Fruit fly (Drosophila melanogaster) whole organism, prepupa: ENCODE results near the gene Alp13.

Source experiments
- CG10631 ChIP-seq: fragments of 200-800 bp; sonication (Bioruptor generic); optimal IDR thresholded peaks from 2 replicates; lab custom pipeline; 2016; ENCODE audit warnings: missing biosample characterization, missing genetic modification characterization
- CG11294 ChIP-seq: fragments of 200-800 bp; sonication (Bioruptor generic); IDR thresholded peaks from 2 replicates; pipeline ENCODE4 v1.3.6; 2022; ENCODE audit warnings: missing biosample characterization, missing genetic modification characterization
- CG11762 ChIP-seq: fragments of 200-800 bp; sonication (Bioruptor generic); optimal IDR thresholded peaks from 3 replicates; lab custom pipeline; 2016; ENCODE audit warnings: missing biosample characterization, missing genetic modification characterization; ENCODE audit not compliant: insufficient read depth
- CG16779 ChIP-seq: fragments of 200-800 bp; sonication (Bioruptor generic); optimal IDR thresholded peaks from 3 replicates; lab custom pipeline; 2017; ENCODE audit warnings: missing biosample characterization, mild to moderate bottlenecking, missing genetic modification characterization
- CG3032 ChIP-seq: fragments of 200-800 bp; optimal IDR thresholded peaks from 2 replicates; lab custom pipeline; 2019; ENCODE audit warnings: missing biosample characterization, mild to moderate bottlenecking, missing genetic modification characterization, moderate library complexity
- CG31627 ChIP-seq: fragments of 200-800 bp; sonication (Bioruptor generic); optimal IDR thresholded peaks from 3 replicates; lab custom pipeline; 2016; ENCODE audit warnings: missing biosample characterization, missing genetic modification characterization
- CG32006 ChIP-seq: fragments of 200-800 bp; sonication (Bioruptor generic); optimal IDR thresholded peaks from 3 replicates; lab custom pipeline; 2017; ENCODE audit warnings: missing biosample characterization, mild to moderate bottlenecking, missing genetic modification characterization
- CG6163 ChIP-seq: fragments of 200-800 bp; sonication (Bioruptor generic); IDR thresholded peaks from 3 replicates; pipeline ENCODE4 v1.3.6; 2022; ENCODE audit warnings: missing biosample characterization, missing genetic modification characterization
- CG6276 ChIP-seq: fragments of 200-800 bp; sonication (Bioruptor generic); optimal IDR thresholded peaks from 2 replicates; lab custom pipeline; 2017; ENCODE audit warnings: missing biosample characterization, mild to moderate bottlenecking, missing genetic modification characterization
- CG8632 ChIP-seq: fragments of 200-800 bp; sonication (Bioruptor generic); optimal IDR thresholded peaks from 3 replicates; lab custom pipeline; 2016; ENCODE audit warnings: missing biosample characterization, missing genetic modification characterization
- Eip78C ChIP-seq: fragments of 200-800 bp; sonication (Bioruptor generic); peaks from one replicate; lab custom pipeline; 2016; ENCODE audit warnings: missing biosample characterization, missing genetic modification characterization
- Eip93F ChIP-seq: fragments of 200-800 bp; sonication (Bioruptor generic); optimal IDR thresholded peaks from 2 replicates; lab custom pipeline; 2016; ENCODE audit warnings: missing biosample characterization, mild to moderate bottlenecking, missing genetic modification characterization
- Ets21C ChIP-seq: fragments of 200-800 bp; sonication (Bioruptor generic); optimal IDR thresholded peaks from 3 replicates; lab custom pipeline; 2016; ENCODE audit warnings: missing biosample characterization, missing genetic modification characterization
- Gug ChIP-seq: fragments of 200-800 bp; sonication (Bioruptor generic); IDR thresholded peaks from 2 replicates; pipeline ENCODE4 v1.3.6; 2022; ENCODE audit warnings: missing biosample characterization, missing genetic modification characterization
- Hr4 ChIP-seq: fragments of 200-800 bp; sonication (Bioruptor generic); optimal IDR thresholded peaks from 3 replicates; lab custom pipeline; 2016; ENCODE audit warnings: missing biosample characterization, missing genetic modification characterization
- Lpt ChIP-seq: fragments of 200-800 bp; sonication (Bioruptor generic); optimal IDR thresholded peaks from 3 replicates; lab custom pipeline; 2016; ENCODE audit warnings: missing biosample characterization, missing genetic modification characterization
- Sox14 ChIP-seq: fragments of 200-800 bp; sonication (Bioruptor generic); optimal IDR thresholded peaks from 3 replicates; lab custom pipeline; 2016; ENCODE audit warnings: missing biosample characterization, missing genetic modification characterization
- Sox15 ChIP-seq: fragments of 200-800 bp; sonication (Bioruptor generic); optimal IDR thresholded peaks from 3 replicates; lab custom pipeline; 2016; ENCODE audit warnings: missing biosample characterization, missing genetic modification characterization
- achi ChIP-seq: fragments of 200-800 bp; sonication (Bioruptor generic); optimal IDR thresholded peaks from 3 replicates; lab custom pipeline; 2016; ENCODE audit warnings: missing biosample characterization, missing genetic modification characterization
- acj6 ChIP-seq: fragments of 200-800 bp; sonication (Bioruptor generic); optimal IDR thresholded peaks from 3 replicates; lab custom pipeline; 2016; ENCODE audit warnings: missing biosample characterization, missing genetic modification characterization
- dac ChIP-seq: fragments of 200-800 bp; sonication (Bioruptor generic); optimal IDR thresholded peaks from 2 replicates; lab custom pipeline; 2017; ENCODE audit warnings: missing biosample characterization, mild to moderate bottlenecking, missing genetic modification characterization
- dsx ChIP-seq: fragments of 200-800 bp; optimal IDR thresholded peaks from 3 replicates; lab custom pipeline; 2019; ENCODE audit warnings: missing biosample characterization, mild to moderate bottlenecking, missing genetic modification characterization, moderate library complexity; ENCODE audit not compliant: poor library complexity, severe bottlenecking
- esn ChIP-seq: fragments of 200-800 bp; sonication (Bioruptor generic); optimal IDR thresholded peaks from 2 replicates; lab custom pipeline; 2016; ENCODE audit warnings: missing biosample characterization, mild to moderate bottlenecking, missing genetic modification characterization, moderate library complexity
- fkh ChIP-seq: fragments of 200-800 bp; sonication (Bioruptor generic); optimal IDR thresholded peaks from 3 replicates; lab custom pipeline; 2017; ENCODE audit warnings: missing biosample characterization, mild to moderate bottlenecking, missing genetic modification characterization, moderate library complexity
- salr ChIP-seq, 2 experiments: fragments of 200-800 bp; sonication (Bioruptor generic); optimal IDR thresholded peaks; 3 replicates each; lab custom pipeline; 2016 to 2018; ENCODE audit warnings: missing biosample characterization in 2 of 2, missing genetic modification characterization in 2 of 2, mild to moderate bottlenecking in 1 of 2
- spab ChIP-seq: fragments of 200-800 bp; sonication (Bioruptor generic); optimal IDR thresholded peaks from 2 replicates; lab custom pipeline; 2017; ENCODE audit warnings: missing biosample characterization, mild to moderate bottlenecking, missing genetic modification characterization, missing genetic modification reagents
- ss ChIP-seq, 2 experiments: fragments of 200-800 bp; sonication (Bioruptor generic); optimal IDR thresholded peaks; 2 replicates in 1 of 2; 3 replicates in 1 of 2; lab custom pipeline; 2017 to 2018; ENCODE audit warnings: mild to moderate bottlenecking in 2 of 2, missing biosample characterization in 2 of 2, missing genetic modification characterization in 2 of 2, moderate library complexity in 1 of 2
- svp ChIP-seq: fragments of 200-800 bp; sonication (Bioruptor generic); peaks from one replicate; lab custom pipeline; 2016; ENCODE audit warnings: missing biosample characterization, missing genetic modification characterization
- vri ChIP-seq: fragments of 200-800 bp; sonication (Bioruptor generic); optimal IDR thresholded peaks from 3 replicates; lab custom pipeline; 2016; ENCODE audit warnings: missing biosample characterization, mild to moderate bottlenecking, missing genetic modification characterization

Alp13 gene

DNA sequence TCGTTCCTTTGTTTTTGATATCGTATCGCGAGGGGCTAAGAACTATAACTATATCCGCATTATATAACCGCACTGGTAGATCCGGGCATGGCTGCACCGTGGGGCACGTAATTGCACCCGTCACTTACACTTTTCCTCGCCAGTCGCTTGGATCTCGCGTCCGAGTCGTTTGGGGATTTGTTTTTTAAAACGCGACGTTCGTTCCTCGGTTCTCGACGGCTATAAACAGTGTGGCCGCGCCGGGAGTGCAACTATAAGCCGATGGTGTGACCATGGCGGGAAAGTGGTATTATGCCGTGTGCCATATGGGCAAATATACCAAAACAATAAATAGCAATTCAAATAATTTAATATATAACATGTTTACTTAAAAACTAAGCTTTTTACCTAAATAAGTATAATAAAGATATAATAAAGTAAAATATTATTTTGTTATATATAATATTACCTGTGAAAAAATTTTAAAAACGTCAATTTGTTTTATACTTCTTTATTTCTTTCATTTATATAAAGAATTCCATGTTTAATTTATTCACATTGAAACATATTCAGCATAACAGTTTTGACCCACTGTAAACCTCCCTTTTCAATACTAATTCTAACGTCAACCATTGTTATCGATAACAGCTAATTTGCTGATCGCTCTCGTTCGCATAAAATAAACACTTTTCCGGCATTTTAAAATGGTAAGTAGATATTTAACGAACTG, 32.4 kb downstream of the Alp13 start, which contains the start of the genes Mical and CG3909 (continued):
- TF ChIP-seq achi (GFP tag; lab: Kevin White, UChicago) = peak; percentile 82
- TF ChIP-seq esn (GFP tag; lab: Kevin White, UChicago) = peak; percentile 81
- TF ChIP-seq vri (GFP tag; lab: Kevin White, UChicago) = peak; percentile 69
- no peak for TF ChIP-seq CG6276
- TF ChIP-seq Sox15 (GFP tag; lab: Kevin White, UChicago) = peak; percentile 60
- TF ChIP-seq CG6163 = peak; percentile 85
- peak; percentile 57 for TF ChIP-seq Lpt (GFP tag; lab: Kevin White, UChicago)
- peak; percentile 76 for TF ChIP-seq Gug (GFP tag; lab: Robert Waterston, UW)
- peak; percentile 71 for TF ChIP-seq CG11762

DNA sequence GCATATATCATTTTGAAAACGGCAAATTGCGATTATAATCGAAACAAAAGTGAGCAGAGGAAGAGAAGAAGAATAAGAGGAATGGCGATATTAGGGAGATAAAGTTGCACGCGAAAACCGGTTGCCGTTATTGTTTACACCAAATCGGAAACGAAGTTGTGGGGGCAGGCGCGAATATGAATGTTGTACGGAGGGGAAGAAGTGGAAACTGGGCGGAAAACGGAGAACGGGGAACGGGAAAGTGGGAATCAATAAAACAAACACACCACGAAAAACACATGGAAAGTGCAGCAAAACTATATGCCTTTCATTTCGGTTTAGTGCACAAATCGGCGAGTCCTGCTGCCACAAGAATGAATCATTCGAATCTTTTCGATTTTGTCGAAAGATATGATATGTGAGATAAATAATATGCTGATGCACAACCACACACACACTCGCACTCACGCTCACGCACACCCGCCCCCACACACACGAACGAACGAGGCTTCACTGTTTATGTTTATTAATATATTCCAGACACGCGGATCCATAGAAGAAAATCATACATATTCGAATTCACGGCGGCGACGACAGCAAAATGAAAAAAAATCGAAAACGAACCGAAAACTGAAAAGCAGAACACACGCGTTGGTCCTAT, 33.0 kb downstream of the Alp13 start:
- TF ChIP-seq esn (GFP tag; lab: Kevin White, UChicago) = peak; percentile 9
- peak; percentile 11; the same call in 1 of the 3 replicates for TF ChIP-seq CG6163
- no peak for TF ChIP-seq ss (GFP tag; optimal IDR thresholded peaks at IDR 0.05; lab: Kevin White, UChicago)
- TF ChIP-seq fkh (GFP tag; lab: Kevin White, UChicago) = peak; percentile 22
- TF ChIP-seq CG16779 (tag; lab: Kevin White, UChicago) = no peak
- TF ChIP-seq Lpt (GFP tag; lab: Kevin White, UChicago) = no peak
- no peak for TF ChIP-seq spab (GFP tag; lab: Kevin White, UChicago)

DNA sequence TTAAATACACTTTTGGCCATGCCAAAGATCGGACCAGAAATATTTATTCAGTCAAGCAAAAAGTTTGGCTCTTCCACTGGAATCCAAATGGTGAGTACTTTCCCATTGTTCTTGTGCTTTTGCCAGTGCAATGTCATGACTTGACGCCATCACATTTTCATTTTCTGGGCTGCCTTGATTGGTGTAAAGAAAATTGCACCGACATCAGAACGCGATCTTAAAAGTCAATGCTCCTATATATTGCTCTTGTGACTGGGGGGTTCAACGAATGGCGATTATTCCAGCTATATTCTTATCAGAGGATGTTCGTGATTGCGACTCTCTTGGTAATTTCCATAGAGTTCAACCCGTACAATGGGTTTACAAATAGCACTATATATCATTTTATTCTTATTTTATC, 34.7 kb downstream of the Alp13 start:
- TF ChIP-seq Hr4 (GFP tag; lab: Kevin White, UChicago) = no peak
- TF ChIP-seq dac (GFP tag; lab: Kevin White, UChicago) = no peak
- peak; percentile 97 for TF ChIP-seq svp (GFP tag; lab: Kevin White, UChicago)
- TF ChIP-seq CG6276 = no peak
- no peak for TF ChIP-seq salr (GFP tag; optimal IDR thresholded peaks at IDR 0.05; lab: Kevin White, UChicago)
- peak; percentile 59 for TF ChIP-seq vri (GFP tag; lab: Kevin White, UChicago)
- peak; percentile 60 for TF ChIP-seq Eip93F (GFP tag; lab: Kevin White, UChicago)
- no peak for TF ChIP-seq esn (GFP tag; lab: Kevin White, UChicago)

DNA sequence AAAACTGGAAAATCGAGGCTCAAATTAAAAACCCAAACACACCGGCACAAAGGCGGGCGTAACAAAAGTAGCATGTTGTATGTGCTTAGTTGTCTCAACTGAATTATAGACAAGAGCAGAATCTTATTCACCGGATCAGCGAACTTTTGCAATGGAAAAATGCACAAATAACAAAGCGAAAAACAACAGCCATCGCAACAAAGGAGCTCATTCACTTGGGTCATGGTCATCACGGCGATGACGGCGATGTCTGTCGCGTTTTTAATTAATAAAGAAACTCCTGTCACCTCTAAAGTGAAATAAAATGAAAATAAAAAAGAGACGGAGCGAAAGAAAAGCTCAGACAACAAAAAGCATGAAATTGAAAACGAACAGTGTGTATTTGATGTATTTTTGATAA, 36.0 kb downstream of the Alp13 start:
- peak; percentile 8 for TF ChIP-seq svp (GFP tag; lab: Kevin White, UChicago)
- TF ChIP-seq Sox14 (GFP tag; lab: Kevin White, UChicago) = peak; percentile 66
- TF ChIP-seq CG3032 = no peak
- peak; percentile 27 for TF ChIP-seq Eip93F (GFP tag; lab: Kevin White, UChicago)

DNA sequence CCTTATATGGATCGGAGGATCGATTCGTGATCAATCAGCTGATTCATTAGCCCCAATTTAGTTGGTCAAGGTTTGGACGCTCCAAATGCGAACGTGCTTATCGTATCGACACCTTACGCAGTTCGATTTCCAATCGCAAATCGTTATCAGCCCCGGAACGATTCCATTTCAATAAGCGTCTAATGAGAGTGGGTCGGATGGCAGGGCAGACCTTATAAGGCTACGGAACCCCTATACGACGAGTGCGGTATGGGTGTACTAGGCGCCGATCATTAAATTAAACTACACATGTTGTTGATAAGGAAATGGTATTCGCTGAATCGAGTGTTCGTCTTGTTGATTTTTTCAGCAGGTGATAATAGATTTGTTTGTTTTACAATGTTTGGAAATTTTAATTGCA, 39.4 kb downstream of the Alp13 start:
- TF ChIP-seq Eip93F (GFP tag; lab: Kevin White, UChicago) (peak; percentile 35), CG3032 (no peak), CG32006 (GFP tag; lab: Kevin White, UChicago) (no peak), CG31627 (GFP tag; lab: Kevin White, UChicago) (no peak), acj6 (no peak), vri (GFP tag; lab: Kevin White, UChicago) (no peak), fkh (GFP tag; lab: Kevin White, UChicago) (peak; percentile 14), Ets21C (GFP tag; lab: Kevin White, UChicago) (no peak), svp (GFP tag; lab: Kevin White, UChicago) (peak; percentile 54)
- TF ChIP-seq, all 60 proteins: peak for 3

DNA sequence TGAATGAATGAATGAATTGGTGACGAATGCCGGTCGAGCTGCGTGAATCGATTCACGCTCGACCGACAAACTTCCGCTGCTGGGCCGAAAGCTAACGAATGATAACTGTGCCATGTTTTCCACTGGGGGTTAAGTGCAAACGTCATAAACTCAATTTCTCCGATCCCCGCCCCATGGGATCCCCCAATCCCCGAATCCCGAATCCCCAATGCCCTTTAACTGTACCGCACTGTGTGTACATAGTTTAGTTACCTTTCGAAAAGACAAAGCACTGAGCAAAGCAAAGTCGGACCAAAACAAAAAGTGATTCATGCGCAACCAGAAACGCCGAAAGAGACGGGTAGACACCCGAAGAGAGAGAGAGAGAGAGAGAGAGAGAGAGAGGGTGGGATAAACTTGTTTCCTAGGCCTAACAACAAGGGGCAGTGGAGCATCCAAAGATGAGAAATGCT, 40.2 kb downstream of the Alp13 start:
- TF ChIP-seq svp (GFP tag; lab: Kevin White, UChicago) = peak; percentile 67
- TF ChIP-seq CG6276 = peak; percentile 12
- TF ChIP-seq dsx (GFP tag; lab: Kevin White, UChicago) = peak; percentile 6
- no peak for TF ChIP-seq CG8632 (GFP tag; lab: Kevin White, UChicago)
- TF ChIP-seq CG11294 (GFP tag; lab: Robert Waterston, UW) = no peak
- peak in 1 of 2 experiments; percentile 38 for TF ChIP-seq ss (GFP tag; optimal IDR thresholded peaks at IDR 0.05; lab: Kevin White, UChicago)
- TF ChIP-seq Eip78C = peak; percentile 44
- TF ChIP-seq fkh (GFP tag; lab: Kevin White, UChicago) = peak; percentile 59
- no peak for TF ChIP-seq CG10631 (GFP tag; lab: Kevin White, UChicago)
